Worm (Caenorhabditis elegans): Measurements from ENCODE around the gene D2096.7.
A peak's percentile ranks its signal among the peaks of the same experiment; 100 is the strongest.

D2096.7 gene

ce11 chrIV:8345518-8345917 lies 31.9 kb downstream of the D2096.7 start, which contains the start of gene F17E9.5:
Gene F17E9.5, plus strand, starts transcription at chrIV:8345818.
- no peak for TF ChIP-seq ama-1 (optimal IDR thresholded peaks at IDR 0.05)
- no peak for TF ChIP-seq C04F5.9 (tag; optimal IDR thresholded peaks at IDR 0.05)
- no peak for TF ChIP-seq rnt-1 (tag; optimal IDR thresholded peaks at IDR 0.05)
- no peak for TF ChIP-seq swsn-7 (tag; optimal IDR thresholded peaks at IDR 0.05)
- TF ChIP-seq sptf-1 (tag; optimal IDR thresholded peaks at IDR 0.05): no peak
- TF ChIP-seq hpl-2 (GFP tag; optimal IDR thresholded peaks at IDR 0.05): no peak
- TF ChIP-seq fos-1 (tag; optimal IDR thresholded peaks at IDR 0.05): no peak
- no peak for TF ChIP-seq ceh-82 (tag; optimal IDR thresholded peaks at IDR 0.05)
- TF ChIP-seq efl-1 (optimal IDR thresholded peaks at IDR 0.05): no peak
- no peak for TF ChIP-seq efl-1 (GFP tag; optimal IDR thresholded peaks at IDR 0.05 in 1 of 2)
- no peak for TF ChIP-seq pag-3 (tag; optimal IDR thresholded peaks at IDR 0.05; ENCODE audit: borderline replicate concordance, insufficient read depth)
- TF ChIP-seq lin-15B (tag; optimal IDR thresholded peaks at IDR 0.05): no peak

ce11 chrIV:8342385-8342784 lies 35.0 kb downstream of the D2096.7 start, which contains the start of gene lgc-5:
Gene lgc-5, plus strand, starts transcription at chrIV:8342685.
- no peak for TF ChIP-seq ceh-88 (GFP tag; IDR thresholded peaks at IDR 0.05)
- no peak for TF ChIP-seq nhr-85 (tag)
- no peak for TF ChIP-seq fkh-10 (GFP tag; optimal IDR thresholded peaks at IDR 0.05)
- no peak for TF ChIP-seq nhr-237 (tag; optimal IDR thresholded peaks at IDR 0.05)
- no peak for TF ChIP-seq lin-39 (tag; optimal IDR thresholded peaks at IDR 0.05)
- no peak for TF ChIP-seq lin-13 (GFP tag; optimal IDR thresholded peaks at IDR 0.05)
- no peak for TF ChIP-seq elt-3 (tag; optimal IDR thresholded peaks at IDR 0.05)
- TF ChIP-seq ces-1 (GFP tag; optimal IDR thresholded peaks at IDR 0.05): no peak
- no peak for TF ChIP-seq unc-130 (tag; optimal IDR thresholded peaks at IDR 0.05)
- no peak for TF ChIP-seq fkh-8 (tag; optimal IDR thresholded peaks at IDR 0.05)
- no peak for TF ChIP-seq lir-3 (tag; optimal IDR thresholded peaks at IDR 0.05; ENCODE audit: poor library complexity)

ce11 chrIV:8339636-8340035 lies 37.8 kb downstream of the D2096.7 start, which contains the start of gene lgc-6:
Gene lgc-6, plus strand, starts transcription at chrIV:8339936.
- TF ChIP-seq pqm-1 (tag; optimal IDR thresholded peaks at IDR 0.05): no peak
- TF ChIP-seq ztf-11 (tag; optimal IDR thresholded peaks at IDR 0.05): no peak
- TF ChIP-seq hpl-2 (GFP tag; optimal IDR thresholded peaks at IDR 0.05): no peak
- no peak for TF ChIP-seq elt-3 (tag; optimal IDR thresholded peaks at IDR 0.05)
- TF ChIP-seq dsc-1 (tag; optimal IDR thresholded peaks at IDR 0.05): no peak
- no peak for TF ChIP-seq isw-1 (GFP tag; IDR thresholded peaks at IDR 0.05)
- no peak for TF ChIP-seq irx-1 (tag; optimal IDR thresholded peaks at IDR 0.05)

ce11 chrIV:8333988-8334863 lies 43.2 kb downstream of the D2096.7 start, which contains the start of gene his-32:
Gene his-32, plus strand, starts transcription at chrIV:8334305.
- no peak for TF ChIP-seq unc-98 (GFP tag; IDR thresholded peaks at IDR 0.05)
- TF ChIP-seq F16B12.6 (tag; optimal IDR thresholded peaks at IDR 0.05): no peak
- TF ChIP-seq ceh-63 (GFP tag; optimal IDR thresholded peaks at IDR 0.05): no peak
- TF ChIP-seq nhr-84 (tag; optimal IDR thresholded peaks at IDR 0.05): no peak
- TF ChIP-seq nhr-11 (tag; optimal IDR thresholded peaks at IDR 0.05): no peak
- peak; percentile 39 for TF ChIP-seq xbp-1 (tag; optimal IDR thresholded peaks at IDR 0.05)
- peak; percentile 62 for TF ChIP-seq nhr-47 (tag; optimal IDR thresholded peaks at IDR 0.05)
- TF ChIP-seq skn-1 (tag; optimal IDR thresholded peaks at IDR 0.05): no peak
- TF ChIP-seq fkh-8 (tag; optimal IDR thresholded peaks at IDR 0.05): no peak
- TF ChIP-seq zag-1 (tag; optimal IDR thresholded peaks at IDR 0.05): no peak
- no peak for TF ChIP-seq egl-27 (tag; optimal IDR thresholded peaks at IDR 0.05)
- TF ChIP-seq isw-1 (GFP tag; IDR thresholded peaks at IDR 0.05): no peak
- TF ChIP-seq lin-14 (GFP tag; optimal IDR thresholded peaks at IDR 0.05): peak; percentile 75
- no peak for TF ChIP-seq hlh-17 (GFP tag; optimal IDR thresholded peaks at IDR 0.05; ENCODE audit: borderline replicate concordance)
- no peak for TF ChIP-seq irx-1 (tag; optimal IDR thresholded peaks at IDR 0.05)
- peak; percentile 69 for TF ChIP-seq nhr-71 (tag; optimal IDR thresholded peaks at IDR 0.05)
- TF ChIP-seq C04F5.9 (tag; optimal IDR thresholded peaks at IDR 0.05): no peak
- no peak for TF ChIP-seq zip-4 (GFP tag; optimal IDR thresholded peaks at IDR 0.05)
- peak; percentile 79 for TF ChIP-seq swsn-7 (tag; optimal IDR thresholded peaks at IDR 0.05)
- peak; percentile 72 for TF ChIP-seq ztf-4 (tag; optimal IDR thresholded peaks at IDR 0.05)
- peak; percentile 75 for TF ChIP-seq unc-86 (tag; optimal IDR thresholded peaks at IDR 0.05)
- peak; percentile 82 for TF ChIP-seq efl-3 (GFP tag; optimal IDR thresholded peaks at IDR 0.05)
- no peak for TF ChIP-seq ces-1 (GFP tag; optimal IDR thresholded peaks at IDR 0.05)
- TF ChIP-seq ceh-88 (GFP tag; IDR thresholded peaks at IDR 0.05): no peak
- peak; percentile 59 for TF ChIP-seq nhr-20 (tag; optimal IDR thresholded peaks at IDR 0.05)
- TF ChIP-seq ztf-11 (tag; optimal IDR thresholded peaks at IDR 0.05): peak; percentile 60 to 97

Data from whole organism, L1 larva.